Worm (Caenorhabditis elegans) whole organism, L1 larva: ENCODE data around the gene spr-3.

ENCODE experiments used
- nhr-90 ChIP-seq: sonication (generic microtip); optimal IDR thresholded peaks from 2 replicates; lab custom pipeline; 2016; ENCODE audit warnings: mild to moderate bottlenecking, missing genetic modification characterization, missing compliant biosample characterization; ENCODE audit not compliant: poor library complexity
- sptf-1 ChIP-seq: fragments of 150-350 bp; optimal IDR thresholded peaks from 2 replicates; lab custom pipeline; 2014; ENCODE audit warnings: missing biosample characterization, missing genetic modification characterization

ce11 chrX:4507122-4507681 is 6.7 kb upstream of the spr-3 start:
- no peak for TF ChIP-seq nhr-90 (tag; lab: Kevin White, UChicago)
- no peak for TF ChIP-seq sptf-1 (tag; lab: Kevin White, UChicago)
